Worm (Caenorhabditis elegans) whole organism, late embryonic: Measurements from ENCODE around the gene cyn-1.
A peak's percentile ranks its signal among the peaks of the same experiment; 100 is the strongest.

Experiments used
- C08G9.2 ChIP-seq: sonication (generic microtip); optimal IDR thresholded peaks from 2 replicates; lab custom pipeline; 2016; ENCODE audit warnings: mild to moderate bottlenecking, missing genetic modification characterization, moderate library complexity, missing compliant biosample characterization
- C38D4.7 ChIP-seq: fragments of 200-800 bp; sonication (Bioruptor generic); optimal IDR thresholded peaks from 2 replicates; lab custom pipeline; 2018; ENCODE audit warnings: mild to moderate bottlenecking, missing genetic modification characterization, moderate library complexity, missing compliant biosample characterization
- T23F11.4 ChIP-seq: fragments of 200-800 bp; sonication (Bioruptor generic); optimal IDR thresholded peaks from 2 replicates; lab custom pipeline; 2018; ENCODE audit warnings: mild to moderate bottlenecking, missing genetic modification characterization, missing compliant biosample characterization
- ceh-22 ChIP-seq: sonication (generic microtip); optimal IDR thresholded peaks from 2 replicates; lab custom pipeline; 2017; ENCODE audit warnings: missing biosample characterization, missing genetic modification characterization
- ceh-30 ChIP-seq: fragments of 150-350 bp; optimal IDR thresholded peaks from 2 replicates; lab custom pipeline; 2014; ENCODE audit warnings: missing biosample characterization, missing genetic modification characterization
- ceh-9 ChIP-seq: sonication (generic microtip); optimal IDR thresholded peaks from 2 replicates; lab custom pipeline; 2016; ENCODE audit warnings: mild to moderate bottlenecking, missing genetic modification characterization, inconsistent platforms, missing compliant biosample characterization
- elt-2 ChIP-seq: sonication (generic microtip); optimal IDR thresholded peaks from 2 replicates; lab custom pipeline; 2016; ENCODE audit warnings: missing genetic modification reagents, missing genetic modification characterization, missing compliant biosample characterization
- elt-4 ChIP-seq: sonication (generic microtip); optimal IDR thresholded peaks from 2 replicates; lab custom pipeline; 2016; ENCODE audit warnings: missing genetic modification characterization, missing compliant biosample characterization
- ets-4 ChIP-seq: sonication (generic microtip); optimal IDR thresholded peaks from 2 replicates; lab custom pipeline; 2016; ENCODE audit warnings: missing genetic modification characterization, missing compliant biosample characterization
- gmeb-2 ChIP-seq: sonication (generic microtip); optimal IDR thresholded peaks from 2 replicates; lab custom pipeline; 2016; ENCODE audit warnings: missing genetic modification characterization, inconsistent platforms, missing compliant biosample characterization
- hlh-13 ChIP-seq: fragments of 200-800 bp; sonication (Bioruptor generic); optimal IDR thresholded peaks from 2 replicates; lab custom pipeline; 2018; ENCODE audit warnings: mild to moderate bottlenecking, missing genetic modification characterization, missing compliant biosample characterization
- hlh-15 ChIP-seq: sonication (generic microtip); optimal IDR thresholded peaks from 2 replicates; lab custom pipeline; 2016; ENCODE audit warnings: missing genetic modification characterization, missing compliant biosample characterization
- hlh-8 ChIP-seq: sonication (generic microtip); optimal IDR thresholded peaks from 2 replicates; lab custom pipeline; 2016; ENCODE audit warnings: missing genotype, missing genetic modification characterization, missing compliant biosample characterization
- lim-6 ChIP-seq: sonication (generic microtip); optimal IDR thresholded peaks from 2 replicates; lab custom pipeline; 2016; ENCODE audit warnings: missing genetic modification characterization, missing compliant biosample characterization
- mec-3 ChIP-seq: sonication (generic microtip); optimal IDR thresholded peaks from 2 replicates; lab custom pipeline; 2016; ENCODE audit warnings: borderline replicate concordance, missing genetic modification characterization, missing compliant biosample characterization
- nfya-1 ChIP-seq: sonication (generic microtip); optimal IDR thresholded peaks from 2 replicates; lab custom pipeline; 2017; ENCODE audit warnings: missing genetic modification characterization, mild to moderate bottlenecking, missing compliant biosample characterization, antibody characterized with exemption, moderate library complexity
- nhr-11 ChIP-seq: fragments of 150-350 bp; optimal IDR thresholded peaks from 2 replicates; lab custom pipeline; 2014; ENCODE audit warnings: missing biosample characterization, missing genetic modification characterization
- nhr-232 ChIP-seq: sonication (generic microtip); optimal IDR thresholded peaks from 2 replicates; lab custom pipeline; 2016; ENCODE audit warnings: missing genetic modification characterization, missing compliant biosample characterization
- pag-3 ChIP-seq: sonication (generic microtip); optimal IDR thresholded peaks from 2 replicates; lab custom pipeline; 2016; ENCODE audit warnings: missing compliant biosample characterization, missing genetic modification characterization, borderline replicate concordance
- pat-9 ChIP-seq: fragments of 200-800 bp; sonication (Bioruptor generic); optimal IDR thresholded peaks from 2 replicates; lab custom pipeline; 2018; ENCODE audit warnings: mild to moderate bottlenecking, missing genetic modification characterization, moderate library complexity, missing compliant biosample characterization
- pha-2 ChIP-seq: sonication (generic microtip); optimal IDR thresholded peaks from 2 replicates; lab custom pipeline; 2017; ENCODE audit warnings: mild to moderate bottlenecking, missing genetic modification characterization, missing compliant biosample characterization
- pha-4 ChIP-seq: fragments of 150-350 bp; optimal IDR thresholded peaks from 2 replicates; lab custom pipeline; 2018; ENCODE audit warnings: missing biosample characterization, missing genetic modification reagents, missing genetic modification characterization
- pros-1 ChIP-seq: fragments of 150-350 bp; optimal IDR thresholded peaks from 2 replicates; lab custom pipeline; 2014; ENCODE audit warnings: missing biosample characterization, missing genetic modification reagents, missing genetic modification characterization
- rnt-1 ChIP-seq: sonication (generic microtip); optimal IDR thresholded peaks from 2 replicates; lab custom pipeline; 2016; ENCODE audit warnings: missing genetic modification characterization, missing compliant biosample characterization
- sox-4 ChIP-seq: sonication (generic microtip); optimal IDR thresholded peaks from 2 replicates; lab custom pipeline; 2017; ENCODE audit warnings: mild to moderate bottlenecking, missing genetic modification characterization, inconsistent platforms, missing compliant biosample characterization
- syd-9 ChIP-seq: sonication (generic microtip); optimal IDR thresholded peaks from 2 replicates; lab custom pipeline; 2016; ENCODE audit warnings: mild to moderate bottlenecking, missing genetic modification characterization, moderate library complexity, missing compliant biosample characterization
- tbx-7 ChIP-seq: sonication (generic microtip); optimal IDR thresholded peaks from 2 replicates; lab custom pipeline; 2016; ENCODE audit warnings: missing genotype, missing genetic modification characterization, missing compliant biosample characterization
- unc-3 ChIP-seq, 2 experiments: fragments of 200-800 bp in 1 of 2; sonication (Bioruptor generic) in 1 of 2; sonication (generic microtip) in 1 of 2; conservative IDR thresholded peaks in 1 of 2; optimal IDR thresholded peaks in 1 of 2; 2 replicates each; pipeline versions ENCODE4 v1.3.6 to Lab custom; 2016 to 2022; ENCODE audit warnings: missing compliant biosample characterization in 2 of 2, missing genetic modification characterization in 2 of 2, missing genetic modification reagents in 1 of 2
- unc-86 ChIP-seq: sonication (generic microtip); optimal IDR thresholded peaks from 2 replicates; lab custom pipeline; 2016; ENCODE audit warnings: missing genetic modification characterization, missing compliant biosample characterization
- zip-5 ChIP-seq: sonication (generic microtip); optimal IDR thresholded peaks from 2 replicates; lab custom pipeline; 2016; ENCODE audit warnings: missing genetic modification characterization, missing compliant biosample characterization

The cyn-1 gene

DNA sequence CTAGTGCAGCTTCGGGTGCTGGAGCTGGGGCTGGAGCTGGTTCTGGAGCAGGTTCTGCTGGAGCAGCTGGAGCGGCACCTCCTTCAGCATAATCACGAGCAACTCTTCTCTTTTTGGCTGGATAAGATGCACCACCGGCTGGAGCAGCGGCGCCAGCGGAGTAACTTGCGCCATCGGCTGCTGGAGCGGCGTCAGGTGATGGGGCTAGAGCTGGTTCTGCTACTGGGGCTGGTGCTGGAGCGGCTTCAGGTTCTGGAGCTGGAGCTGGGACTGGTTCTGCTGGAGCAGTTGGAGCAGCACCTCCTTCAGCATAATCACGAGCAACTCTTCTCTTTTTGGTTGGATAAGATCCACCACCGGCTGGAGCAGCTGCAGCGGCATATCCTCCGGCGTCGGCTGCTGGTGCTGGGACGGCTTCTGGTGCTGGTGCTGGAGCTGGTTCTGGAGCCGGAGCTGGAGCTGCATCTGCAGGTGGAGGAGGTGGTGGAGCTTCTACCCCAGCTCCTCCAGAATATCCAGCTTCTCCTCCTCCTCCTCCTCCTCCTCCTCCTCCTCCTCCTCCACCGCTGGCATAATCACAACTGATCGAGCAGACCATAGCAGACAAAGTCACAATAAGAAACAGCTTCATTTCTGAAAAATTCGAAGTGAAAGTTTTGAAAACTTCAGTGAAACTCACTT is 36.6 kb upstream of the cyn-1 start, which contains the start of gene F47B8.13:
Gene F47B8.13, minus strand, starts transcription at position 631 of the 681 bp plus-strand sequence.
- TF ChIP-seq mec-3, result peak; percentile 76
- TF ChIP-seq nhr-11 (tag; lab: Kevin White, UChicago), result no peak
- TF ChIP-seq sox-4, result no peak
- no peak for TF ChIP-seq hlh-15
- no peak for TF ChIP-seq T23F11.4 (GFP tag; lab: Kevin White, UChicago)
- TF ChIP-seq C08G9.2 (tag; lab: Kevin White, UChicago), result peak; percentile 22
- no peak for TF ChIP-seq ceh-9 (tag; lab: Kevin White, UChicago)
- no peak for TF ChIP-seq hlh-13 (GFP tag; lab: Kevin White, UChicago)
- no peak for TF ChIP-seq pat-9 (tag; lab: Kevin White, UChicago)
- TF ChIP-seq rnt-1 (tag; lab: Kevin White, UChicago), result no peak
- TF ChIP-seq C38D4.7 (GFP tag; lab: Kevin White, UChicago), result no peak
- TF ChIP-seq tbx-7 (tag; lab: Kevin White, UChicago), result no peak

DNA sequence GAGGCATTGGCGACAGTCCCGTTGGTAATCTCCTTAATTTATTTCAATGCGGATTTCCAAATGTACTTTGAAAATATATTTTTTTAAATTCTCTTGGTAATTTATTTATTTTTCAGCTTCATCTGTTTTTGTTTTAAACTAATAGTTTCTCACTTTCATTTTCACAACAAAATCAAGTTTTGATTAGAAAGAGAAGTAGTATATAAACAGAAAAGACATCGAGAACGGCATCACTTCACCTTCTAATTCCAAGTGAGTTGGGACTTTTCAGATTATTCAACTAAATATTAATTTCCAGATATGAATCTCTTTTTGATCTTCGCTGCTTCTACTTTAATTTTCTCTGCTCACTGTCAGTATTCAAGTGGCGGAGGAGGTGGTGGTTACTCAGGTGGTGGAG is 35.6 kb upstream of the cyn-1 start, which contains the start of gene F47B8.14:
Gene F47B8.14, plus strand, starts transcription at position 301 of the 400 bp plus-strand sequence.
- TF ChIP-seq pha-4 (no peak), elt-2 (tag; lab: Kevin White, UChicago) (no peak), ceh-22 (no peak), hlh-8 (tag; lab: Kevin White, UChicago) (no peak), lim-6 (tag; lab: Kevin White, UChicago) (no peak), syd-9 (tag; lab: Kevin White, UChicago) (no peak), unc-3 (GFP tag; conservative IDR thresholded peaks at IDR 0.05; lab: Robert Waterston, UW) (no peak), unc-3 (tag; optimal IDR thresholded peaks at IDR 0.05; lab: Kevin White, UChicago) (no peak), zip-5 (tag; lab: Kevin White, UChicago) (no peak), pros-1 (no peak)

DNA sequence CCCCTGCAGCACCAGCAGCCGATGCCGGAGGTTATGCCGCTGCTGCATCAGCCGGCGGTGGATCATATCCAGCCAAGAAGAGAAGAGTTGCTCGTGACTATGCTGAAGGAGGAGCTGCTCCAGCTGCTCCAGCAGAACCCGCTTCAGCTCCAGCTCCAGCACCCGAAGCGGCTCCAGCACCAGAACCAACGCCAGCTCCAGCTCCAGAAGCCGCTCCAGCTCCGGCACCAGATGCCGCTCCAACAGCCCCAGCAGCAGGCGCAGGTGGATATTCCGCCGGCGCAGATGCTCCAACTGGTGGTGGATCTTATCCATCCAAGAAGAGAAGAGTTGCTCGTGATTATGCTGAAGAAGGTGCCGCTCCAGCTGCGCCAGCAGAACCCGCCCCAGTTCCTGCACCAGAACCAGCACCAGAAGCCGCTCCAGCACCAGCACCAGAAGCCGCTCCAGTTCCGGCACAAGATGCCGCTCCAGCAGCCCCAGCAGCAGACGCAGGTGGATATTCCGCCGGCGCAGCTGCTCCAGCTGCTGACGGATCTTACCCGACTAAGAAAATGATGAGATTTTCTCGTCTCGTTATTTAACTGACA is 35.1 kb upstream of the cyn-1 start:
- TF ChIP-seq nhr-232 (no peak), pha-2 (tag; lab: Kevin White, UChicago) (no peak), ceh-9 (tag; lab: Kevin White, UChicago) (peak; percentile 28), ceh-22 (no peak), gmeb-2 (tag; lab: Kevin White, UChicago) (no peak), elt-4 (tag; lab: Kevin White, UChicago) (peak; percentile 78), ceh-30 (no peak)

DNA sequence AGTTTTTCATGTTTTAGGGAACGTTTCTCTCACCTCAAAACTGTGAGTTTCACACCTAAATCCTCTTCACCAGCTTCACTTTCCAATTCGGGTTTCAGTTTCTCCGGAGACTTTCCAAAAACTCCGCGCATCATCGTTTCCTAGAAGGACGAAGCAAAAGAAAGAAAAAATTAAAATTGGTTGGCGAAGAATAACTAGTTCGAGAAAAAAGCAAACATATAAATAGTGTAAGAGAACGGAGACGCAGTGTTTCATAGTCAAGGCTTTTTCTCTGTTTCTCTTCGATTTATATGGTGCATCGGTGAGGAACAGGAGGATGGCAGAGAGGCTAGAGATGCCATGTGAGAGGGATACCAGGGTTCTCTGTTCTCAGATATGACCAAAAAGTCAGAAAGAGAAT is 33.1 kb upstream of the cyn-1 start, which contains the start of gene F47B8.3:
Gene F47B8.3, minus strand, starts transcription at position 261 of the 400 bp plus-strand sequence.
- no peak for TF ChIP-seq syd-9 (tag; lab: Kevin White, UChicago)
- no peak for TF ChIP-seq ets-4 (tag; lab: Kevin White, UChicago)
- TF ChIP-seq nfya-1 (tag; lab: Kevin White, UChicago), result peak; percentile 13
- no peak for TF ChIP-seq tbx-7 (tag; lab: Kevin White, UChicago)
- TF ChIP-seq hlh-13 (GFP tag; lab: Kevin White, UChicago), result no peak
- TF ChIP-seq unc-86, result no peak
- no peak for TF ChIP-seq ceh-22
- TF ChIP-seq, all 69 proteins: peak for 1

- TF ChIP-seq hlh-13 (GFP tag; lab: Kevin White, UChicago) (no peak), pag-3 (peak; percentile 4), elt-4 (tag; lab: Kevin White, UChicago) (peak; percentile 42), zip-5 (tag; lab: Kevin White, UChicago) (no peak)
These were observed 31.1 kb upstream of the cyn-1 start, which contains the start of the genes F47B8.4 and F47B8.18 for ce11 chrV:14324502-14325467. F47B8.4 (minus strand) TSS chrV:14324673. F47B8.18 (minus strand) TSS chrV:14325464.
